Worm (Caenorhabditis elegans): Measurements from ENCODE around the gene ras-1.

- TF ChIP-seq pqm-1 (tag; optimal IDR thresholded peaks at IDR 0.05) (no peak), nfya-1 (tag; optimal IDR thresholded peaks at IDR 0.05) (no peak), fax-1 (tag; optimal IDR thresholded peaks at IDR 0.05) (no peak), C08G9.2 (tag; optimal IDR thresholded peaks at IDR 0.05) (no peak)
Measured at ce11 chrII:12341566-12342223, 10.3 kb downstream of the ras-1 start.
